Worm (Caenorhabditis elegans): ENCODE data around the gene srv-29.

ce11 chrIV:6230560-6231073 lies 35.8 kb downstream of the srv-29 start, which contains the start of gene F58F9.4:
- no peak for TF ChIP-seq mdl-1 (tag; optimal IDR thresholded peaks at IDR 0.05)
- TF ChIP-seq snpc-4 (tag; optimal IDR thresholded peaks at IDR 0.05) = no peak
